Worm (Caenorhabditis elegans) whole organism, young adult: ENCODE data around the gene fbxc-7.
"Not testable (repeated sequence)": the region's sequence is repeated elsewhere in the genome, so short reads cannot be mapped to it uniquely, and the experiment has no call there.

Experiments used
- C06A6.2 ChIP-seq: fragments of 200-800 bp; sonication (Bioruptor generic); conservative IDR thresholded peaks from 2 replicates; pipeline ENCODE4 v1.3.6; 2022; ENCODE audit warnings: missing genetic modification characterization, missing compliant biosample characterization
- D2030.7 ChIP-seq: fragments of 200-800 bp; sonication (Bioruptor generic); IDR thresholded peaks from 2 replicates; pipeline ENCODE4 v1.3.6; 2022; ENCODE audit warnings: missing genetic modification reagents, missing genetic modification characterization, missing compliant biosample characterization
- F10E7.11 ChIP-seq: sonication (generic microtip); optimal IDR thresholded peaks from 2 replicates; lab custom pipeline; 2017; ENCODE audit warnings: mild to moderate bottlenecking, missing genetic modification characterization, moderate library complexity, missing compliant biosample characterization
- aptf-3 ChIP-seq: fragments of 200-800 bp; sonication (Bioruptor generic); IDR thresholded peaks from 2 replicates; pipeline ENCODE4 v1.3.6; 2022; ENCODE audit warnings: missing genetic modification characterization, missing compliant biosample characterization
- athp-1 ChIP-seq: sonication (generic microtip); optimal IDR thresholded peaks from 2 replicates; lab custom pipeline; 2017; ENCODE audit warnings: mild to moderate bottlenecking, missing genetic modification characterization, missing compliant biosample characterization
- bed-1 ChIP-seq: fragments of 200-800 bp; sonication (Bioruptor generic); IDR thresholded peaks from 2 replicates; pipeline ENCODE4 v1.3.6; 2022; ENCODE audit warnings: missing genetic modification reagents, missing genetic modification characterization, missing compliant biosample characterization
- cebp-2 ChIP-seq: fragments of 200-800 bp; sonication (Bioruptor generic); IDR thresholded peaks from 2 replicates; pipeline ENCODE4 v1.3.6; 2022; ENCODE audit warnings: missing genetic modification characterization, missing compliant biosample characterization
- ceh-40 ChIP-seq: fragments of 200-800 bp; sonication (Bioruptor generic); IDR thresholded peaks from 2 replicates; pipeline ENCODE4 v1.3.6; 2022; ENCODE audit warnings: missing genetic modification characterization, missing compliant biosample characterization
- chd-7 ChIP-seq: sonication (generic microtip); optimal IDR thresholded peaks from 2 replicates; lab custom pipeline; 2016; ENCODE audit warnings: mild to moderate bottlenecking, missing genetic modification characterization, moderate library complexity, missing compliant biosample characterization
- die-1 ChIP-seq: sonication (generic microtip); optimal IDR thresholded peaks from 2 replicates; lab custom pipeline; 2016; ENCODE audit warnings: missing genotype, mild to moderate bottlenecking, missing genetic modification characterization, missing compliant biosample characterization
- dpl-1 ChIP-seq: fragments of 150-350 bp; optimal IDR thresholded peaks from 2 replicates; lab custom pipeline; 2014; ENCODE audit warnings: missing biosample characterization, missing genetic modification reagents, missing genetic modification characterization
- gei-17 ChIP-seq: fragments of 200-800 bp; sonication (Bioruptor generic); optimal IDR thresholded peaks from 2 replicates; lab custom pipeline; 2018; ENCODE audit warnings: mild to moderate bottlenecking, missing genetic modification characterization, missing compliant biosample characterization
- hmg-20 ChIP-seq: fragments of 200-800 bp; sonication (Bioruptor generic); IDR thresholded peaks from 2 replicates; pipeline ENCODE4 v1.3.6; 2022; ENCODE audit warnings: missing genetic modification reagents, missing genetic modification characterization, missing compliant biosample characterization
- lag-1 ChIP-seq: fragments of 200-800 bp; sonication (Bioruptor generic); IDR thresholded peaks from 2 replicates; pipeline ENCODE4 v1.3.6; 2022; ENCODE audit warnings: missing genetic modification reagents, missing genetic modification characterization, missing compliant biosample characterization
- let-607 ChIP-seq, 2 experiments: fragments of 200-800 bp in 1 of 2; sonication (Bioruptor generic) in 1 of 2; sonication (generic microtip) in 1 of 2; optimal IDR thresholded peaks; 2 replicates each; lab custom pipeline; 2016 to 2018; ENCODE audit warnings: mild to moderate bottlenecking in 2 of 2, missing compliant biosample characterization in 2 of 2, missing genetic modification characterization in 2 of 2, moderate library complexity in 2 of 2, missing genotype in 1 of 2
- lin-26 ChIP-seq: fragments of 200-800 bp; sonication (Bioruptor generic); IDR thresholded peaks from 2 replicates; pipeline ENCODE4 v1.3.6; 2022; ENCODE audit warnings: missing genetic modification reagents, missing genetic modification characterization, missing compliant biosample characterization
- lir-1 ChIP-seq: fragments of 200-800 bp; sonication (Bioruptor generic); conservative IDR thresholded peaks from 2 replicates; pipeline ENCODE4 v1.3.6; 2022; ENCODE audit warnings: missing genetic modification reagents, missing genetic modification characterization, missing compliant biosample characterization
- lsl-1 ChIP-seq: fragments of 200-800 bp; sonication (Bioruptor generic); optimal IDR thresholded peaks from 2 replicates; lab custom pipeline; 2018; ENCODE audit warnings: mild to moderate bottlenecking, missing genetic modification characterization, moderate library complexity, missing compliant biosample characterization
- madf-8 ChIP-seq: fragments of 200-800 bp; sonication (Bioruptor generic); conservative IDR thresholded peaks from 2 replicates; pipeline ENCODE4 v1.3.6; 2022; ENCODE audit warnings: missing genetic modification reagents, missing genetic modification characterization, missing compliant biosample characterization
- mel-28 ChIP-seq: sonication (generic microtip); optimal IDR thresholded peaks from 2 replicates; lab custom pipeline; 2016; ENCODE audit warnings: borderline replicate concordance, mild to moderate bottlenecking, missing genetic modification characterization, missing compliant biosample characterization
- nfya-1 ChIP-seq: sonication (generic microtip); optimal IDR thresholded peaks from 2 replicates; lab custom pipeline; 2017; ENCODE audit warnings: antibody characterized with exemption, missing compliant biosample characterization, missing genetic modification characterization, borderline replicate concordance; ENCODE audit not compliant: insufficient read depth
- nhr-90 ChIP-seq: sonication (generic microtip); optimal IDR thresholded peaks from 2 replicates; lab custom pipeline; 2016; ENCODE audit warnings: missing genotype, mild to moderate bottlenecking, missing genetic modification characterization, missing compliant biosample characterization
- rec-8 ChIP-seq, 2 experiments: sonication (generic microtip); optimal IDR thresholded peaks; 2 replicates each; lab custom pipeline; 2016; ENCODE audit warnings: mild to moderate bottlenecking in 2 of 2, missing genetic modification characterization in 2 of 2, missing genetic modification reagents in 2 of 2, missing genotype in 2 of 2, missing biosample characterization in 1 of 2, missing compliant biosample characterization in 1 of 2, moderate library complexity in 1 of 2
- repo-1 ChIP-seq: sonication (generic microtip); optimal IDR thresholded peaks from 2 replicates; lab custom pipeline; 2017; ENCODE audit warnings: mild to moderate bottlenecking, missing genetic modification characterization, missing compliant biosample characterization
- snpc-1.3 ChIP-seq: sonication (generic microtip); optimal IDR thresholded peaks from 2 replicates; lab custom pipeline; 2017; ENCODE audit warnings: missing genetic modification characterization, mild to moderate bottlenecking, missing compliant biosample characterization, antibody characterized with exemption, moderate library complexity, missing genotype, missing genetic modification reagents; ENCODE audit not compliant: insufficient read depth
- somi-1 ChIP-seq: fragments of 200-800 bp; sonication (Bioruptor generic); optimal IDR thresholded peaks from 2 replicates; lab custom pipeline; 2018; ENCODE audit warnings: mild to moderate bottlenecking, missing genetic modification characterization, missing compliant biosample characterization
- sptf-2 ChIP-seq: fragments of 200-800 bp; sonication (Bioruptor generic); optimal IDR thresholded peaks from 2 replicates; lab custom pipeline; 2018; ENCODE audit warnings: mild to moderate bottlenecking, missing genetic modification characterization, missing compliant biosample characterization
- unc-130 ChIP-seq: sonication (generic microtip); optimal IDR thresholded peaks from 2 replicates; lab custom pipeline; 2016; ENCODE audit warnings: missing genetic modification reagents, missing genetic modification characterization, missing compliant biosample characterization
- xnd-1 ChIP-seq: sonication (generic microtip); optimal IDR thresholded peaks from 2 replicates; lab custom pipeline; 2016; ENCODE audit warnings: missing genotype, missing genetic modification reagents, missing genetic modification characterization, missing compliant biosample characterization
- ztf-22 ChIP-seq: fragments of 200-800 bp; sonication (Bioruptor generic); optimal IDR thresholded peaks from 2 replicates; lab custom pipeline; 2018; ENCODE audit warnings: mild to moderate bottlenecking, missing genetic modification characterization, moderate library complexity, missing compliant biosample characterization
- ztf-25 ChIP-seq: fragments of 200-800 bp; sonication (Bioruptor generic); IDR thresholded peaks from 2 replicates; pipeline ENCODE4 v1.3.6; 2022; ENCODE audit warnings: missing genetic modification reagents, missing genetic modification characterization, missing compliant biosample characterization
- ztf-28 ChIP-seq: fragments of 200-800 bp; sonication (Bioruptor generic); IDR thresholded peaks from 2 replicates; pipeline ENCODE4 v1.3.6; 2022; ENCODE audit warnings: missing genetic modification reagents, missing genetic modification characterization, missing compliant biosample characterization

Gene fbxc-7

ce11 chrII:961961-962360 lies 7.2 kb downstream of the fbxc-7 start, which contains the start of gene C32B5.13:
TSS of gene C32B5.13 (minus strand) at chrII:962061.
- TF ChIP-seq lir-1 (no peak), lin-26 (0 out of 2 replicates have a peak, but pooled peaks have one; percentile 24)

- not testable (repeated sequence) for TF ChIP-seq chd-7, lag-1, mel-28
Measured at ce11 chrII:966962-967361, 12.2 kb downstream of the fbxc-7 start, which contains the start of gene fbxc-18. TSS of gene fbxc-18 (minus strand) at chrII:967062.

ce11 chrII:968106-968505 lies 13.4 kb downstream of the fbxc-7 start, which contains the start of gene C32B5.6:
TSS of gene C32B5.6 (plus strand) at chrII:968406.
- TF ChIP-seq gei-17 (GFP tag; lab: Kevin White, UChicago); bed-1 (GFP tag; lab: Robert Waterston, UW); D2030.7 (GFP tag; lab: Robert Waterston, UW): not testable (repeated sequence)
- TF ChIP-seq, all 124 proteins: peak for 0; not testable (repeated sequence) for 124

ce11 chrII:972850-973249 lies 18.1 kb downstream of the fbxc-7 start, which contains the start of gene C32B5.15:
TSS of gene C32B5.15 (minus strand) at chrII:972950.
- TF ChIP-seq athp-1 (no peak), repo-1 (tag; lab: Kevin White, UChicago) (no peak), nfya-1 (tag; lab: Kevin White, UChicago) (no peak), xnd-1 (tag; lab: Kevin White, UChicago) (no peak), ztf-25 (GFP tag; lab: Robert Waterston, UW) (no peak), somi-1 (GFP tag; lab: Kevin White, UChicago) (no peak), D2030.7 (GFP tag; lab: Robert Waterston, UW) (no peak), ztf-22 (GFP tag; lab: Kevin White, UChicago) (no peak), let-607 (tag; optimal IDR thresholded peaks at IDR 0.05; lab: Kevin White, UChicago) (no peak), snpc-1.3 (tag; lab: Kevin White, UChicago) (no peak), aptf-3 (GFP tag; lab: Robert Waterston, UW) (no peak), lsl-1 (no peak), madf-8 (no peak)

ce11 chrII:973999-974398 lies 19.3 kb downstream of the fbxc-7 start, which contains the start of gene fbxc-14:
TSS of gene fbxc-14 (plus strand) at chrII:974299.
- TF ChIP-seq F10E7.11 (tag; lab: Kevin White, UChicago) (no peak), xnd-1 (tag; lab: Kevin White, UChicago) (no peak), cebp-2 (no peak), sptf-2 (no peak), ceh-40 (no peak), unc-130 (no peak), rec-8 (tag; optimal IDR thresholded peaks at IDR 0.05; lab: Kevin White, UChicago) (no peak), die-1 (tag; lab: Kevin White, UChicago) (no peak), lag-1 (no peak), nhr-90 (tag; lab: Kevin White, UChicago) (no peak), hmg-20 (GFP tag; lab: Robert Waterston, UW) (no peak), ztf-22 (GFP tag; lab: Kevin White, UChicago) (no peak), gei-17 (GFP tag; lab: Kevin White, UChicago) (no peak), ztf-28 (GFP tag; lab: Robert Waterston, UW) (no peak), dpl-1 (GFP tag; lab: Kevin White, UChicago) (no peak), C06A6.2 (no peak)
